Fruit fly (Drosophila melanogaster): ENCODE results near the gene CG42676.

The CG42676 gene

DNA sequence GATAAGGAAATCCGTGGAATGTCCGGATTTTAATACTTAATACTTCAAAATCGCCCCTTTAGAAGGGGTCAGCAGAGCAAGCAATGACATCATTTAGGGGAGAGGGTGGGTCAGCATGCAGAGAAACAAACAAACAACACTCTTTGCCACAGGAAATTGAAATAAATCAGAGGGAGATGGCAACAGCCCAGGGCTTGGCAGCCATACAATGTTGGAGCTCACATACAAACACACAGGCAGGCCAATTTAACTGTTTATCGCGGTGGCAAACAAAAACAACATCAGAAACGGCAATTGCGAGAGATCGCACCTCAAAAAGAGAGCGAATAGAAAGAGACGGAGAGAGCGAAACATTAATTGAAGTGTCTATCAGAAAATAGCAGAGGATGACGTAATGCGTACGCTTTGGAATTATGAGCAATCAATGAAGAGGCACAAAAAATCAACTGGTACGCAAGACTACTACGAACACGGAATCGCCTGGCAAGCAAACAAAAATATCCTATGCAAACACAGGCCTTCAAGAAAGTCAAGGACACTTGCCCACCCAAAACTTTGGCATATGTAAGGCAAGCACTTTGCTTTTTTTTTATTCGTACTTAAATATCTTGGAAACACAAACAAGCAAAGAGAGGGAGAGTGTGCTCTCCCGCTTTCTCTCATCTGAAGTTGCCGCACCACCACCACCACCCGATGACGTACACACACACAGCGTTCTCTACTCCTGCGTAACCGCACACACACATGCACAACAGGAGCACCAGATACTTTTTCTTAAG, 8.6 kb upstream of the CG42676 start:
- TF ChIP-seq EcR (GFP tag; optimal IDR thresholded peaks at IDR 0.05) (no peak), usp (GFP tag; optimal IDR thresholded peaks at IDR 0.05) (no peak), Dll (optimal IDR thresholded peaks at IDR 0.05) (peak; percentile 85), CG8478 (optimal IDR thresholded peaks at IDR 0.05) (no peak)

DNA sequence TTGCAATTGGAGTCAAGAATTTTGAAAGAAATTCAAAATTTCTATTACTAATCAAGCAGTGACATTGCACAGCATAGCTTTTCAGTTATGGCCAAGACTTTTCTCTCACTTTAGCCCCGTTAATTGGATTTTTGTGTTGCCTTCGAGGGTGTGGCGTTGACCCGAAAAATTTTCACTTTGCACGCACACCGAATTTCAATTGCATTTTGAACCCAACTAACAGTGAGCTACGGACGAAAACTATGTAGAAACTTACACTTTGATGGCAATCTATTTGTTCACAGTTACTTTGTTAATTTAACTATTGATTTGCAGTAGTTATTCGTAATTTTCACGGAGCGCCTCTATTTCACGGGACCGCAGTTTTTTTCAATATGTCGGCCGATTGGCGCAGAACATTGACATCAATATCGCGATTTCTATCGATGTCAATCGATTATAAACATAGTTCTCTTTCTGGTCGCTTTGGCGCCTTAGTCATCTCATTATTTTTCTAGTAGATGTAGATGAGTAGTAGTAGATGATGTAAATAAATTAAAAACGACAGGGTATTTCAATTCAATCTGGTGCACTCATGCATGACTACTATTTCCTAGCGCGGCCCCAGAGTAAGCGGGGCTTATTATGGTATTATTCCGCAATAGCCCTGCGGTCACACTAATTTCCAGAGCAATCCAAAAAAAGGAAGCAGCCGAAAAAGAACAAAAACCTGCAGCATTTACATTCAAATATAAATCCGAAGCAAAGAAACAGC, 7.8 kb upstream of the CG42676 start, which contains the start of the genes alpha-Spec, dlt and Cdc37:
Gene alpha-Spec (minus strand): TSS at position 386 of the 754 bp plus-strand sequence.
Gene dlt (minus strand): TSS at position 386 of the 754 bp plus-strand sequence.
Gene Cdc37 (plus strand): TSS at position 450 of the 754 bp plus-strand sequence.
- TF ChIP-seq Dll (optimal IDR thresholded peaks at IDR 0.05) (no peak), CG8478 (optimal IDR thresholded peaks at IDR 0.05) (no peak), pan (optimal IDR thresholded peaks at IDR 0.05) (no peak), usp (GFP tag; optimal IDR thresholded peaks at IDR 0.05) (no peak), EcR (GFP tag; optimal IDR thresholded peaks at IDR 0.05) (no peak), psq (optimal IDR thresholded peaks at IDR 0.05) (no peak)

DNA sequence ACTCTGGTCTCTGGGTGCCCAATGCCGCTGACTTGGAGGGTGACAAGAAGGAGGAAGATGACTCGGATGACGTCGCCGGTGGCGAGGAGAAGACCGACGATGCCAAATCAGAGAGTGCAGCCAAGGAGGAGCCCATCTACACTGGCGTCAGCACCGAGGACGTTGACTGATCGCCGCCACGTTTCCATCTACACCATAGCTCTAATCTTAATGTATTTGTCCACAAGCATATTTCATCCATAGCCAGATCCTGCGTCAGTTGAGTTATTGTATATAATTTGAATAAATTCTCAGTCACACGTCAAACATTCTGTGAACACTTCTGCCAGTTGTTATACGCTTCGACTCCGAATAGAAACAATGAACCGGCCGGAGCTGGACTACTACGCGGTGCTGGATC, 5.9 kb upstream of the CG42676 start, which contains the start of gene CG12020:
Gene CG12020 (plus strand): TSS at position 301 of the 400 bp plus-strand sequence.
- TF ChIP-seq EcR (GFP tag; optimal IDR thresholded peaks at IDR 0.05), result no peak
- TF ChIP-seq usp (GFP tag; optimal IDR thresholded peaks at IDR 0.05), result no peak
- no peak for TF ChIP-seq CG8478 (optimal IDR thresholded peaks at IDR 0.05)
- no peak for TF ChIP-seq psq (optimal IDR thresholded peaks at IDR 0.05)
- TF ChIP-seq Dll (optimal IDR thresholded peaks at IDR 0.05), result no peak
- TF ChIP-seq pan (optimal IDR thresholded peaks at IDR 0.05), result no peak

DNA sequence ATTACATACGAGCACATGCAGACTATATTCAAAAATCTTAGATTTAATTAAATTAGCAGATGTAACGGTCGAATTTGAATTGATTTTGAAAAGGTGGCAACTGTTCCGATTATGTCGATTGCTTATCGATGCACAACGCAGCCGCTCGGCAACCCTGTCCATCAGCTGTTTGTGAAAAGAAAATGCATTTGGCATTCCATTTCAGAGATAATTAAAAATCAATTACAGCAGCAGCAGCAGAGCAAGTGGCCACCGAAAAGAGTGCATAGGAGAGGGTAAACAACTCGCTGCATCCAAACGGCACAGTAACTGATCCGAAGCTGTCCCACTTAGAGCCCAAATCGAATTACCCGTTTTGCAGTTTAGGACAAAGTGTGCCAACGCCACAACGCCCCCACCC, 4.3 kb upstream of the CG42676 start, which contains the start of gene Patj:
Gene Patj (plus strand): TSS at position 155 of the 400 bp plus-strand sequence.
- TF ChIP-seq Dll (optimal IDR thresholded peaks at IDR 0.05) (peak; percentile 54), usp (GFP tag; optimal IDR thresholded peaks at IDR 0.05) (no peak), pan (optimal IDR thresholded peaks at IDR 0.05) (no peak)

DNA sequence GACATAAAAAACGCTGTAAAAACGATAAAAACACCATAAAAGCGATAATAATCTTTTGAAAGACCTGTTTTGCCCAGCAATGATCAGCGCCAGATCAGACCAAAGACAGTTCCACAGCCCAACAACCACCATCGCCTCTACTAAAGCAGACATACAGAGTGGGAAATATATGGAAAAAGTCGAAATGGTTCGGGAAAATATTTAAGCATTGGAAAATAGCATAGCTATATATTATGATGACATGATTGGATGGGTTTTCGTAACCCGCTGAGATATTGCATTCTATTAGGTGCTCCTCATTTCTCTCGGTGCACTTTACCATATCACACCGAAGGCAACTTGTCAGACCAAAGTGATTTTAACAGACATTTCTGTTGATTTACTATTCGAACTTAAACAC, 5.7 kb downstream of the CG42676 start:
- no peak for TF ChIP-seq pan (optimal IDR thresholded peaks at IDR 0.05)
- TF ChIP-seq CG8478 (optimal IDR thresholded peaks at IDR 0.05), result no peak
- TF ChIP-seq EcR (GFP tag; optimal IDR thresholded peaks at IDR 0.05), result no peak
- no peak for TF ChIP-seq psq (optimal IDR thresholded peaks at IDR 0.05)
- TF ChIP-seq usp (GFP tag; optimal IDR thresholded peaks at IDR 0.05), result no peak
- no peak for TF ChIP-seq Dll (optimal IDR thresholded peaks at IDR 0.05)

DNA sequence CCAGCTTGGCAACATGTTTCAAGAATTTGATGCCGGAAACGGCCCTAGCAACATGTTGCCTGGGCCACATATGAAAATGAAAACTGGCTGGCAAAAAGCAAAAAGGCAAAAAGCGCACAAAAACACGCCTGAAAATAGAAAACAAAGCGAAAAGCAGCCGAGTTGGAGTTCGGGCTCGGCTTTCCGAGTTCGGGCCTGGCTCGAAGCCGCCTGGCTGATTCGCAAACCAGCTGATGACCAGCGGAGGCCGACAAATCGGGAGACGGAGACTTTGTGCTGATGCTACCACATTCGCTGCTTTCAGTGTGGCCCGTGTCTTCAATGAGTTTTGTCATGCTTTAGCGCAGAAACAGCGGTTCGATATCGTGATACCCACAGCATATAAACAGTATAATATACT, 7.4 kb downstream of the CG42676 start, which contains the start of gene GV1:
Gene GV1 (plus strand): TSS at position 301 of the 400 bp plus-strand sequence.
- TF ChIP-seq EcR (GFP tag; optimal IDR thresholded peaks at IDR 0.05), result no peak
- TF ChIP-seq Dll (optimal IDR thresholded peaks at IDR 0.05), result no peak
- no peak for TF ChIP-seq psq (optimal IDR thresholded peaks at IDR 0.05)
- TF ChIP-seq usp (GFP tag; optimal IDR thresholded peaks at IDR 0.05), result no peak
- TF ChIP-seq pan (optimal IDR thresholded peaks at IDR 0.05), result no peak
- no peak for TF ChIP-seq CG8478 (optimal IDR thresholded peaks at IDR 0.05)

DNA sequence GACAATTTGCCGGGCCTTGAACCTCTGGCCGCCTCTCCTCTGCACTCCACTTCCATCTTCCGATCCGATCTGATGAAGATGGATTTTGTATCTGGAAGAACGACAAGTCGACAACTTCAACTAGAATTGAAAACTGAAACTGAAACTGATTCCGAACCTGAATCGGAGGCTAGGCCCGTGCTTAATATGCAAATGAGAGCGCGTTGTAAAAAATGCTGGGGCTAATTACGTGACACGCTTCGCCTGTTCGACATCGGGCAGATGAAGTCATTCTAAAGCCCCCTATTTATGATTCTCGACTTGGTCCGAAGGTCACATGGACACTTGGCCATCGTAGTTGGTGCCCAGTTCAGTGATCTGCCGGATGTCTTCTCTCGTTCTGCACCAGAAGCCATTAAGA, 13.7 kb downstream of the CG42676 start:
- no peak for TF ChIP-seq EcR (GFP tag; optimal IDR thresholded peaks at IDR 0.05)
- TF ChIP-seq CG8478 (optimal IDR thresholded peaks at IDR 0.05), result no peak
- TF ChIP-seq usp (GFP tag; optimal IDR thresholded peaks at IDR 0.05), result no peak
- TF ChIP-seq pan (optimal IDR thresholded peaks at IDR 0.05), result no peak
- TF ChIP-seq psq (optimal IDR thresholded peaks at IDR 0.05), result no peak
- TF ChIP-seq Dll (optimal IDR thresholded peaks at IDR 0.05), result no peak

DNA sequence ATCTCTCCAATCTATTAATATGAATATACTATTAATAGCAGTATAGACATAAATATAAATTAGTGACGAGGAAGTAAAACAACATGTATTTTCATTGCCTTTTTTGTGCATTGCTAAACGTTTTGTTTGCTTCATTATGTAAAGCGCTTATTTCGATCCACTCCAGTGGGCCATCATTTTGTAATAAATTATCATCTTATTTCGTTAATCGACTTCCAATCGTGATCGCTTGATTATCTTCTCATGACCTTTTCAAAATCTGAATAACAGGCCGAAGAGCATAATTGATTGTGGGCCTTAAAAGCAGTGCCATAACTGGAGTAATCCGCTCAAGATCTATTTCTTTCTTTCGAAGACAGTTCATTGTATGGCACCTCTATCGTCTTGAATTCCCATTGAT, 14.5 kb downstream of the CG42676 start:
- TF ChIP-seq psq (optimal IDR thresholded peaks at IDR 0.05) (no peak), CG8478 (optimal IDR thresholded peaks at IDR 0.05) (no peak), EcR (GFP tag; optimal IDR thresholded peaks at IDR 0.05) (no peak), pan (optimal IDR thresholded peaks at IDR 0.05) (no peak), usp (GFP tag; optimal IDR thresholded peaks at IDR 0.05) (no peak), Dll (optimal IDR thresholded peaks at IDR 0.05) (no peak)

DNA sequence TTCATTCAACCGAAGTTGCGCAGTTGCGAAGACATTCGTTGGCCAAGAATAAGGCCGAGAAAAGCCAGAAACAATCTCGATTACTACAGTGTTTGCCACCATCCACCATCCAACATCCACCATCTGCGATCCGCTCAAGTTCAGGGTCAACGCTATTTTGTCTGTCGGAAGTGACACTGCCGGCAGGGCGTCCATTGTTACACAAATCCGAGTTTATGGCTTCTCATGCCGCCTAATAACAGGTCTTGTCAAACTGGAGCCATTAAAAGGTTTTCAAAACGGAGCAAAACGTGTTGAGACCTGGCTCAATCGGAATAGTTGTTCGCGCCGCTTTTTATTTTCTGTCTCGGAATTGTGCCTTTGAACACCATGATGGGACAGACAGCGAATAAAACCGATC, 15.9 kb downstream of the CG42676 start:
- TF ChIP-seq CG8478 (optimal IDR thresholded peaks at IDR 0.05), result no peak
- no peak for TF ChIP-seq usp (GFP tag; optimal IDR thresholded peaks at IDR 0.05)
- TF ChIP-seq pan (optimal IDR thresholded peaks at IDR 0.05), result no peak
- no peak for TF ChIP-seq EcR (GFP tag; optimal IDR thresholded peaks at IDR 0.05)
- no peak for TF ChIP-seq Dll (optimal IDR thresholded peaks at IDR 0.05)
- no peak for TF ChIP-seq psq (optimal IDR thresholded peaks at IDR 0.05)

DNA sequence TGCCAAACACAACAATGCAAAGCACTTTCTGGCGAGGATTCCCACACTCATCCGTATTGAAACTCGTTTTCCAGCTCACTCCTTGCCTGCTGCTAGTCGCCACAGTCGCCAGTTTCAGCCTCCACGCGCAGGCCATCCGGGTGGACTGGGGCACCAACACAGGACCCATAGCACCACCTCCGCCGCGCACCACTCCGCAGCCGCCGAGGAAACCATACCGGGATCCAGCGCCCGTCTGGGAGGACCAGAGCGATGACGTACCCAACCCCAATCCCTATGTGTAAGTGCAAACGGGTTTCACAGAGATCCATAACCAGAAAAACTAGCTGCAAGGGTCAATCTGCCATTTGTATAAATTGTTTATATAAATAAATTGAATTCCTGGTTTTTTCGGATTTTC, 18.2 kb downstream of the CG42676 start:
- TF ChIP-seq CG8478 (optimal IDR thresholded peaks at IDR 0.05) (no peak), usp (GFP tag; optimal IDR thresholded peaks at IDR 0.05) (no peak), Dll (optimal IDR thresholded peaks at IDR 0.05) (no peak), pan (optimal IDR thresholded peaks at IDR 0.05) (no peak), psq (optimal IDR thresholded peaks at IDR 0.05) (no peak), EcR (GFP tag; optimal IDR thresholded peaks at IDR 0.05) (no peak)

DNA sequence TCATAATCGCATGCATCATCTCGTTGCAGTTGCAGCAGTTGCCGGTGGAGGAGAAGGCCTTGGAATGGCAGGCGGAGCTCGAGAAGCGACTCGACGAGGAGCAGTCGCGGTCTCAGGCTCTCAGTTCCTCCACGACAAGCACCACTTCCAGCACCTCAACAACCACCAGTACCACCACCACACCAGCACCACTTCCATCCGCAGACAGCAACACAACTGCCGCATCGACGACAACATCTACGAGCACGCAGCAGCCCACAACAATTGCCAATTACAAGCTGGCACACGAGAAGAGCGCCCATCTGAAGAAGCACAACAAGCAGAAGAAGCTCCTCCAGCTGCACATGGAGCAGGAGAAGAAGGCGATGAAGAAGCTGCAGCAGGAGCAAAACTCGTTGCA, 19.5 kb downstream of the CG42676 start:
- TF ChIP-seq Dll (optimal IDR thresholded peaks at IDR 0.05) (no peak), CG8478 (optimal IDR thresholded peaks at IDR 0.05) (no peak), psq (optimal IDR thresholded peaks at IDR 0.05) (no peak), EcR (GFP tag; optimal IDR thresholded peaks at IDR 0.05) (no peak), pan (optimal IDR thresholded peaks at IDR 0.05) (no peak), usp (GFP tag; optimal IDR thresholded peaks at IDR 0.05) (no peak)
